Worm (Caenorhabditis elegans) whole organism, dauer: ENCODE data around the gene rgs-4.

Source experiments
- unc-62 ChIP-seq: sonication (generic microtip); optimal IDR thresholded peaks from 2 replicates; lab custom pipeline; 2017; ENCODE audit warnings: missing biosample characterization, missing genetic modification reagents, missing genetic modification characterization

Gene rgs-4

ce11 chrII:12628566-12628965, 26.0 kb upstream of the rgs-4 start, which contains the start of gene nspe-5:
Gene nspe-5 (plus strand): TSS chrII:12628866.
- no peak for TF ChIP-seq unc-62

- no peak for TF ChIP-seq unc-62
These were observed 25.2 kb upstream of the rgs-4 start, which contains the start of gene Y38E10A.28 for ce11 chrII:12629387-12629786. Gene Y38E10A.28 (plus strand): TSS chrII:12629687.

ce11 chrII:12630888-12631287, 23.7 kb upstream of the rgs-4 start, which contains the start of gene Y38E10A.34:
Gene Y38E10A.34 (plus strand): TSS chrII:12631188.
- no peak for TF ChIP-seq unc-62

- TF ChIP-seq unc-62, result no peak
These were observed 19.7 kb upstream of the rgs-4 start, which contains the start of gene Y38E10A.17 for ce11 chrII:12634749-12635318. Gene Y38E10A.17 (minus strand): TSS chrII:12634799.

- no peak for TF ChIP-seq unc-62
These were observed 17.9 kb upstream of the rgs-4 start, which contains the start of gene nhr-234 for ce11 chrII:12636602-12637001. Gene nhr-234 (plus strand): TSS chrII:12636678.

ce11 chrII:12640370-12640769, 14.2 kb upstream of the rgs-4 start, which contains the start of gene nhr-235:
Gene nhr-235 (plus strand): TSS chrII:12640670.
- no peak for TF ChIP-seq unc-62

- no peak for TF ChIP-seq unc-62
These were observed 1.3 kb downstream of the rgs-4 start for ce11 chrII:12655816-12656215.

ce11 chrII:12657620-12658019, 3.1 kb downstream of the rgs-4 start:
- no peak for TF ChIP-seq unc-62

ce11 chrII:12658409-12658808, 3.9 kb downstream of the rgs-4 start:
- no peak for TF ChIP-seq unc-62

ce11 chrII:12659676-12660371, 5.3 kb downstream of the rgs-4 start:
- TF ChIP-seq unc-62, result no peak

ce11 chrII:12661930-12662329, 7.4 kb downstream of the rgs-4 start:
- no peak for TF ChIP-seq unc-62

ce11 chrII:12665019-12665418, 10.5 kb downstream of the rgs-4 start:
- TF ChIP-seq unc-62, result no peak

ce11 chrII:12666042-12666441, 11.5 kb downstream of the rgs-4 start:
- TF ChIP-seq unc-62, result no peak

ce11 chrII:12668148-12668547, 13.6 kb downstream of the rgs-4 start:
- no peak for TF ChIP-seq unc-62

- no peak for TF ChIP-seq unc-62
These were observed 14.3 kb downstream of the rgs-4 start for ce11 chrII:12668874-12669273.

- TF ChIP-seq unc-62, result no peak
These were observed 14.8 kb downstream of the rgs-4 start for ce11 chrII:12669342-12669741.

ce11 chrII:12669882-12670281, 15.3 kb downstream of the rgs-4 start:
- TF ChIP-seq unc-62, result no peak
